Fruit fly (Drosophila melanogaster): ENCODE data around the gene CG8191.

DNA sequence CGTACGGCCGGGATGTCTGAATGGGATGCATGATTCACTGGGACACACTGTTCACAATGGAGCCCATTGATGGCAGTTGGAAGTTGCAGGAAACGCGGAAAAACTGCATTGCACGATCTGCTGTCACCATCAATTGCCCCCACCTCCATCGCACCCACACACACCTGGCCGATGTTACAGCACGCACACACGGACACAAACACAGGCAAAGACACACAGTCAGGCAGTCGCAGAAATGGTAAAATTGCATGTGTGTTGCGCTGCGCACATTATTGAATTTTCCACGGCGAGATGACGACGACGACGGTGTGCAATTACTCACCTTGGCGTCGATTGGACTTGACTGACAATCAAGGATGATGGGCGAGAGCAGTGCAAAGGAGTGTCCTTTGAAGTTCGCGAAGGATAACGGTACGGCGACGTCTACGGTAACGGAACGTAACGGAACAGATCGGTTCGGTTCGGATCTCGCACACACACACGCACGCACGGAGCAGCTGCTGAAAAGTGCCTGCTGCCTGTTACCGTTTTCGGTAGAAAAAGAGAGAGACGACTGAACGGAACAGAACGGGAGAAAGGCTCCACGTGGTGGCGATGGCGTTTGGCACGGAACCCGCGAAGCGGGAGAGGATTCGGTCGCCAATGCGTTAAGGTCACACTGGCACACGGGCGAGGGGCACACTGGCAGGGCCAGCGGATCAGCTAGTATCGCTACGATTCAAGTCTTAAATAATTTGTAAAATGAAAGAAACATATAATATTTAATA is 21.8 kb upstream of the CG8191 start, which contains the start of the genes CG9281 and CG15601:
- TF ChIP-seq Lpt (GFP tag; optimal IDR thresholded peaks at IDR 0.05) (no peak), Blimp-1 (GFP tag; optimal IDR thresholded peaks at IDR 0.05) (no peak), dac (GFP tag; optimal IDR thresholded peaks at IDR 0.05) (no peak), pdm3 (GFP tag; optimal IDR thresholded peaks at IDR 0.05) (no peak), CG1621 (tag; optimal IDR thresholded peaks at IDR 0.05) (peak; percentile 13)

Data from whole organism, prepupa.